Worm (Caenorhabditis elegans): ENCODE measurements around the gene Y54F10BM.21.

DNA sequence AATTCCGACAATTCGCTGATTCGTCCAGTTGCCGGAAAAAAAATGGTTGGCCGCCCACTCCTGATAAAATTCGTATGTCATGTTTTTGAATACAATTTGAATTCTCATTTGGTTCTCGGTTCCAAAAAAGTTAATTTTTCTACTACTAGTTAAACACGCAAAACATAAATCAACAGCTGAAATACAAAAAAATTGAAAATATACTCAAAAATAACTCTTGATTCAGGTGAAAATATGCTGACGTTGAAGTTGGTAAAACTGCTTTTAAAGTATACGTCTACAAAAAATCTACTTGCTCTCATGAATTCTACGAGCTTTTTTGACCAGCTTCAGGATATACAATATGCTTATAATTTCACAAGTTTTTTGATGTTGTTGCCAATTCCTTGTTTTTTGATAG lies 36.5 kb upstream of the Y54F10BM.21 start, which contains the start of gene srz-56:
- no peak for TF ChIP-seq nhr-11 (tag; optimal IDR thresholded peaks at IDR 0.05)
- TF ChIP-seq nhr-25 (tag; optimal IDR thresholded peaks at IDR 0.05): no peak
- TF ChIP-seq skn-1 (tag; optimal IDR thresholded peaks at IDR 0.05): no peak
- TF ChIP-seq ama-1 (optimal IDR thresholded peaks at IDR 0.05): no peak
- no peak for TF ChIP-seq blmp-1 (tag; optimal IDR thresholded peaks at IDR 0.05; ENCODE audit: insufficient read depth)
- no peak for TF ChIP-seq unc-39 (tag; optimal IDR thresholded peaks at IDR 0.05)
- no peak for TF ChIP-seq nhr-77 (tag; optimal IDR thresholded peaks at IDR 0.05)
- no peak for TF ChIP-seq ztf-4 (tag; optimal IDR thresholded peaks at IDR 0.05)
- no peak for TF ChIP-seq nhr-21 (tag; optimal IDR thresholded peaks at IDR 0.05)
- TF ChIP-seq egl-27 (tag; optimal IDR thresholded peaks at IDR 0.05): no peak
- no peak for TF ChIP-seq lin-39 (tag; optimal IDR thresholded peaks at IDR 0.05)
- no peak for TF ChIP-seq aly-2 (tag; optimal IDR thresholded peaks at IDR 0.05)
- no peak for TF ChIP-seq elt-3 (tag; optimal IDR thresholded peaks at IDR 0.05)
- TF ChIP-seq mdl-1 (tag; optimal IDR thresholded peaks at IDR 0.05): no peak

All from whole organism, L2 larva.